Worm (Caenorhabditis elegans) whole organism, L3 larva: Measurements from ENCODE around the gene gtf-2H2C.

Experiments
- ZK546.5 ChIP-seq: sonication (generic microtip); optimal IDR thresholded peaks from 2 replicates; lab custom pipeline; 2017; ENCODE audit warnings: missing biosample characterization, missing genetic modification characterization
- aly-2 ChIP-seq: fragments of 150-350 bp; optimal IDR thresholded peaks from 2 replicates; lab custom pipeline; 2014; ENCODE audit warnings: missing biosample characterization, missing genetic modification characterization
- ceh-16 ChIP-seq: sonication (generic microtip); optimal IDR thresholded peaks from 2 replicates; lab custom pipeline; 2017; ENCODE audit warnings: missing biosample characterization, missing genetic modification characterization
- ceh-28 ChIP-seq: fragments of 150-350 bp; optimal IDR thresholded peaks from 2 replicates; lab custom pipeline; 2014; ENCODE audit warnings: missing biosample characterization, missing genetic modification reagents, missing genetic modification characterization
- ceh-82 ChIP-seq: fragments of 150-350 bp; optimal IDR thresholded peaks from 2 replicates; lab custom pipeline; 2014; ENCODE audit warnings: missing biosample characterization, missing genetic modification characterization
- ceh-9 ChIP-seq: sonication (generic microtip); optimal IDR thresholded peaks from 2 replicates; lab custom pipeline; 2018; ENCODE audit warnings: missing biosample characterization, missing genetic modification characterization
- daf-12 ChIP-seq: fragments of 150-350 bp; optimal IDR thresholded peaks from 2 replicates; lab custom pipeline; 2014; ENCODE audit warnings: missing biosample characterization, missing genetic modification reagents, missing genetic modification characterization
- egl-27 ChIP-seq: sonication (generic microtip); optimal IDR thresholded peaks from 4 replicates; lab custom pipeline; 2017; ENCODE audit warnings: missing biosample characterization, missing genetic modification reagents, missing genetic modification characterization
- egl-5 ChIP-seq: fragments of 150-350 bp; optimal IDR thresholded peaks from 2 replicates; lab custom pipeline; 2017; ENCODE audit warnings: missing biosample characterization, missing genetic modification reagents, missing genetic modification characterization, inconsistent platforms
- elt-2 ChIP-seq: sonication (generic microtip); optimal IDR thresholded peaks from 2 replicates; lab custom pipeline; 2016; ENCODE audit warnings: missing genetic modification reagents, mild to moderate bottlenecking, missing genetic modification characterization, missing compliant biosample characterization
- elt-3 ChIP-seq, 3 experiments: fragments of 150-350 bp in 1 of 3; sonication (generic microtip) in 2 of 3; optimal IDR thresholded peaks; 2 replicates in 2 of 3; 4 replicates in 1 of 3; lab custom pipeline; 2014 to 2017; ENCODE audit warnings: missing biosample characterization in 3 of 3, missing genetic modification characterization in 3 of 3
- eor-1 ChIP-seq, 2 experiments: fragments of 150-350 bp; optimal IDR thresholded peaks; 2 replicates each; lab custom pipeline; 2014 to 2018; ENCODE audit warnings: missing biosample characterization in 2 of 2, missing genetic modification characterization in 2 of 2
- fkh-2 ChIP-seq: fragments of 150-350 bp; optimal IDR thresholded peaks from 2 replicates; lab custom pipeline; 2014; ENCODE audit warnings: missing biosample characterization, missing genetic modification reagents, missing genetic modification characterization
- hmg-11 ChIP-seq: sonication (generic microtip); optimal IDR thresholded peaks from 2 replicates; lab custom pipeline; 2016; ENCODE audit warnings: missing genetic modification characterization, missing compliant biosample characterization
- jun-1 ChIP-seq: fragments of 150-350 bp; optimal IDR thresholded peaks from 2 replicates; lab custom pipeline; 2014; ENCODE audit warnings: missing biosample characterization, missing genetic modification reagents, missing genetic modification characterization
- lsy-12 ChIP-seq: sonication (generic microtip); optimal IDR thresholded peaks from 2 replicates; lab custom pipeline; 2016; ENCODE audit warnings: mild to moderate bottlenecking, missing genetic modification characterization, missing compliant biosample characterization
- mml-1 ChIP-seq: fragments of 150-350 bp; sonication (generic microtip); optimal IDR thresholded peaks from 3 replicates; lab custom pipeline; 2014; ENCODE audit warnings: missing biosample characterization, missing genetic modification characterization
- nfya-1 ChIP-seq: sonication (generic microtip); optimal IDR thresholded peaks from 2 replicates; lab custom pipeline; 2017; ENCODE audit warnings: missing genetic modification characterization, mild to moderate bottlenecking, missing compliant biosample characterization, antibody characterized with exemption, moderate library complexity; ENCODE audit not compliant: insufficient read depth
- nhr-12 ChIP-seq: fragments of 150-350 bp; optimal IDR thresholded peaks from 2 replicates; lab custom pipeline; 2014; ENCODE audit warnings: missing biosample characterization, missing genetic modification characterization
- nhr-23 ChIP-seq: fragments of 150-350 bp; optimal IDR thresholded peaks from 2 replicates; lab custom pipeline; 2014; ENCODE audit warnings: missing biosample characterization, missing genetic modification reagents, missing genetic modification characterization
- nhr-25 ChIP-seq: sonication (generic microtip); optimal IDR thresholded peaks from 2 replicates; lab custom pipeline; 2017; ENCODE audit warnings: missing biosample characterization, missing genetic modification characterization
- nhr-67 ChIP-seq: fragments of 150-350 bp; optimal IDR thresholded peaks from 2 replicates; lab custom pipeline; 2014; ENCODE audit warnings: missing biosample characterization, missing genetic modification characterization
- nhr-76 ChIP-seq: fragments of 150-350 bp; sonication (generic microtip); optimal IDR thresholded peaks from 5 replicates; lab custom pipeline; 2014; ENCODE audit warnings: missing biosample characterization, missing genetic modification characterization
- nhr-77 ChIP-seq: fragments of 150-350 bp; optimal IDR thresholded peaks from 2 replicates; lab custom pipeline; 2014; ENCODE audit warnings: missing biosample characterization, missing genetic modification characterization
- pha-4 ChIP-seq: fragments of 150-350 bp; optimal IDR thresholded peaks from 2 replicates; lab custom pipeline; 2014; ENCODE audit warnings: missing biosample characterization, missing genetic modification reagents, missing genetic modification characterization
- pqm-1 ChIP-seq: fragments of 150-350 bp; optimal IDR thresholded peaks from 2 replicates; lab custom pipeline; 2017; ENCODE audit warnings: missing biosample characterization, missing genetic modification characterization, inconsistent platforms
- sea-2 ChIP-seq: fragments of 150-350 bp; sonication (generic microtip); optimal IDR thresholded peaks from 4 replicates; lab custom pipeline; 2014; ENCODE audit warnings: missing biosample characterization, missing genetic modification reagents, missing genetic modification characterization
- skn-1 ChIP-seq: fragments of 150-350 bp; optimal IDR thresholded peaks from 2 replicates; lab custom pipeline; 2014; ENCODE audit warnings: missing biosample characterization, missing genetic modification characterization
- snpc-4 ChIP-seq: fragments of 150-350 bp; optimal IDR thresholded peaks from 2 replicates; lab custom pipeline; 2014; ENCODE audit warnings: missing biosample characterization, missing genetic modification characterization
- tbx-2 ChIP-seq: sonication (generic microtip); optimal IDR thresholded peaks from 2 replicates; lab custom pipeline; 2016; ENCODE audit warnings: mild to moderate bottlenecking, missing genetic modification characterization, missing compliant biosample characterization
- unc-39 ChIP-seq: sonication (generic microtip); optimal IDR thresholded peaks from 4 replicates; lab custom pipeline; 2017; ENCODE audit warnings: missing biosample characterization, missing genetic modification characterization
- unc-62 ChIP-seq: fragments of 150-350 bp; sonication (generic microtip); optimal IDR thresholded peaks from 4 replicates; lab custom pipeline; 2014; ENCODE audit warnings: missing biosample characterization, missing genetic modification reagents, missing genetic modification characterization
- zag-1 ChIP-seq: fragments of 150-350 bp; optimal IDR thresholded peaks from 2 replicates; lab custom pipeline; 2014; ENCODE audit warnings: missing biosample characterization, missing genetic modification characterization
- ztf-11 ChIP-seq: fragments of 150-350 bp; optimal IDR thresholded peaks from 2 replicates; lab custom pipeline; 2014; ENCODE audit warnings: missing biosample characterization, missing genetic modification characterization
- ztf-4 ChIP-seq: fragments of 150-350 bp; optimal IDR thresholded peaks from 2 replicates; lab custom pipeline; 2014; ENCODE audit warnings: missing biosample characterization, missing genetic modification characterization

gtf-2H2C gene

DNA sequence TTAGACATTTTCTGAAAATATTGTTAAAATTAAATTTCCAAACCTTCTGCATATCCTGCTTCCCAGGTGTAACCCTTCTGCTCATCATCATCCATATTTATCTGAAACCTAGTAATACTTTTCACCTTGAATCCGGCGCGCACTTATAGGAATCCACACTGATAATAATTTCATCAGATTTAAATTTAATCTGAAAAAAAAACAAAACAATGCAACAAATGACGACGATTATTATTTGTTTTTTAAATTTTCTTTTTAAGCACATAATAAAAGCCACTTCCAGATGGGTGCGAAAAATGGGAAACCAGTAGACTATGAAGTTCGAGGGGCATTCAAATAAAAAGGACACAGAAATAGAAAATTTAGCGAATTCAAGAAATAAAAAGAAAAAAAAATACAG lies at the start of gene gtf-2H2C:
TSS of gene gtf-2H2C (minus strand) at position 101 of the 400 bp plus-strand sequence.
- TF ChIP-seq tbx-2 (tag; lab: Kevin White, UChicago) (no peak), eor-1 (tag; optimal IDR thresholded peaks at IDR 0.05; lab: Kevin White, UChicago) (no peak), mml-1 (tag; lab: Kevin White, UChicago) (no peak), nhr-76 (tag; lab: Kevin White, UChicago) (no peak), skn-1 (tag; lab: Kevin White, UChicago) (no peak), zag-1 (tag; lab: Kevin White, UChicago) (no peak), ZK546.5 (tag; lab: Kevin White, UChicago) (no peak), fkh-2 (tag; lab: Kevin White, UChicago) (no peak), unc-39 (tag; lab: Kevin White, UChicago) (no peak), ceh-82 (tag; lab: Kevin White, UChicago) (no peak), ztf-4 (no peak), elt-2 (no peak), nhr-12 (tag; lab: Kevin White, UChicago) (no peak), pqm-1 (tag; lab: Kevin White, UChicago) (no peak), sea-2 (GFP tag; lab: Kevin White, UChicago) (no peak), lsy-12 (no peak), nfya-1 (tag; lab: Kevin White, UChicago) (no peak), ceh-28 (tag; lab: Kevin White, UChicago) (no peak), nhr-67 (tag; lab: Kevin White, UChicago) (no peak), jun-1 (tag; lab: Kevin White, UChicago) (no peak)

DNA sequence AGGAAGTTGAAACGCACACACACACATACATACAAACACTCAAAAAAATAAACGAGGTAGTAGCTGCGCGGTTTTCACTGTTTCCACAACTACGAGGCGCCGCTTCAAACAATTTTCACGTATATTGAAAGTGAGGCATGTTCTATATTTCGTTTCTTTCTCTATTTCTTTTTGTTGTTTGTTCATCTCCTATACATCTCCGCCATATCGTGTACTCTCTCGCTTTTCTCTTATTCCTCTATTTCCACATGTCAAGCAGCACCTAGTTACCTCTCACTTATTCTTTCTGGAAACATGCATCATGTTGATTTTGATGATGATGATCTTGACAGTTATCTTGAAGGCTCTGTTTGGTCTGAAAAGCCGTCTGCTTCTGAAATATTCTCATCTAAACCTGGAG lies 46.2 kb upstream of the gtf-2H2C start, which contains the start of gene ZK1128.7:
TSS of gene ZK1128.7 (plus strand) at position 229 of the 400 bp plus-strand sequence.
- TF ChIP-seq nhr-23 (peak; percentile 22), nhr-67 (tag; lab: Kevin White, UChicago) (no peak), pha-4 (tag; lab: Kevin White, UChicago) (peak; percentile 51), egl-27 (tag; lab: Kevin White, UChicago) (no peak), egl-5 (tag; lab: Kevin White, UChicago) (no peak)

DNA sequence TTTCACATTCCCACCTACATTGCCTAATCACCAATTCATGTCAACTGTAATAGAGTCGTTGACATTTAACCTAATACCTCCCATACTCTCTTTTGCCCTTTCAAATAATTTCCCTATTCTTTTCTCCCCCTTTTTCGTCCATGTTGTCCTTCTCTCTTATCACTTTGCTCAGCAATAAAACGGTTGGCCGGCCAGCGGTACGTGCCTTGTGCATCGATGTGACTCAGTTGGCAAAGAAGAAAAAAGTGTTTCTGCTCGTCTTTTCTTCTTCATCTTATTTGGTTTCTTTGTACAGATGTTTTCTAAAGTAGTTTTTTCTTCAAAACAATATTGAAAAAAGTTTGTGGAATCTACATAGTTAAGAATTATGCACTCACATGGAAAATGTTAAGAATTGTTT lies 43.9 kb upstream of the gtf-2H2C start:
- no peak for TF ChIP-seq ztf-11
- no peak for TF ChIP-seq hmg-11 (tag; lab: Kevin White, UChicago)
- no peak for TF ChIP-seq elt-3 (tag; optimal IDR thresholded peaks at IDR 0.05; lab: Kevin White, UChicago)
- TF ChIP-seq ZK546.5 (tag; lab: Kevin White, UChicago) = no peak
- no peak for TF ChIP-seq aly-2
- TF ChIP-seq daf-12 = no peak
- TF ChIP-seq pha-4 (tag; lab: Kevin White, UChicago) = peak; percentile 36
- no peak for TF ChIP-seq nhr-77 (tag; lab: Kevin White, UChicago)
- no peak for TF ChIP-seq ceh-16 (tag; lab: Kevin White, UChicago)
- no peak for TF ChIP-seq nhr-76 (tag; lab: Kevin White, UChicago)
- TF ChIP-seq unc-62 (GFP tag; lab: Kevin White, UChicago) = no peak
- peak; percentile 23 for TF ChIP-seq pqm-1 (tag; lab: Kevin White, UChicago)
- no peak for TF ChIP-seq ztf-4
- TF ChIP-seq nhr-25 (tag; lab: Kevin White, UChicago) = no peak
- no peak for TF ChIP-seq snpc-4 (tag; lab: Kevin White, UChicago)
- no peak for TF ChIP-seq lsy-12
- no peak for TF ChIP-seq zag-1 (tag; lab: Kevin White, UChicago)
- TF ChIP-seq sea-2 (GFP tag; lab: Kevin White, UChicago) = no peak
- peak; percentile 63 for TF ChIP-seq elt-2
- TF ChIP-seq nfya-1 (tag; lab: Kevin White, UChicago) = no peak
- no peak for TF ChIP-seq ceh-9 (tag; lab: Kevin White, UChicago)
